Worm (Caenorhabditis elegans): ENCODE data around the gene lys-10.

The lys-10 gene

ce11 chrIV:8300468-8300867, 32.2 kb upstream of the lys-10 start, which contains the start of gene F35H10.5:
F35H10.5 (plus strand) TSS chrIV:8300768.
- no peak for TF ChIP-seq ztf-4 (tag; optimal IDR thresholded peaks at IDR 0.05)
- no peak for TF ChIP-seq nhr-12 (tag; optimal IDR thresholded peaks at IDR 0.05)
- TF ChIP-seq elt-1 (tag; optimal IDR thresholded peaks at IDR 0.05) = no peak
- no peak for TF ChIP-seq F13H6.1 (tag; optimal IDR thresholded peaks at IDR 0.05)
- TF ChIP-seq blmp-1 (tag; optimal IDR thresholded peaks at IDR 0.05; ENCODE audit: insufficient read depth) = no peak
- TF ChIP-seq zag-1 (tag; optimal IDR thresholded peaks at IDR 0.05) = no peak
- TF ChIP-seq C34F6.9 (tag; optimal IDR thresholded peaks at IDR 0.05) = no peak
- no peak for TF ChIP-seq unc-62 (GFP tag; optimal IDR thresholded peaks at IDR 0.05)
- no peak for TF ChIP-seq sma-3 (GFP tag; optimal IDR thresholded peaks at IDR 0.05)
- TF ChIP-seq nhr-6 (tag; optimal IDR thresholded peaks at IDR 0.05) = no peak

DNA sequence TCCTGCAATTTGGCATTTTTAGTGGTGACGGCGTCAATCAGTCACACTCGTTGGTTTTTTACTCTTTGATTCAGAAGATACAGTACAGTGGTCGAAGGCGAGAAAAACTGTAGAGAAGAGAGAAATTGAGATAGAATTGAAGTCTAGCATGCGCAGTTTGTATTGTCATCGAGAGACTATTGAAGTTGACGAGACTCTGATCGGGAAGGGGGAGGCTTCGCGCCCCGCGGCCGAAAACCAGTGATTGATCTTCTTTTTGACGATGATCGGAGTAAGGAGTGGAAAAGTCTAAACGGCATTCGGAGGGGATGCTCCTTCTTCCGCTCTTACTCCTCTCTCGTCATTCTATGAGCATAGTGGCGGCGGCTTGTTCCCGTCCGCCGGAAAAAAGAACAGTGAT, 30.7 kb upstream of the lys-10 start:
- TF ChIP-seq peb-1 (tag; optimal IDR thresholded peaks at IDR 0.05) (peak; percentile 23), sem-4 (tag; optimal IDR thresholded peaks at IDR 0.05) (peak; percentile 27), ama-1 (optimal IDR thresholded peaks at IDR 0.05) (no peak), mdl-1 (tag; optimal IDR thresholded peaks at IDR 0.05) (no peak), nhr-21 (tag; optimal IDR thresholded peaks at IDR 0.05) (peak; percentile 59), C34F6.9 (tag; optimal IDR thresholded peaks at IDR 0.05) (no peak), nhr-25 (tag; optimal IDR thresholded peaks at IDR 0.05) (peak; percentile 48), sma-3 (GFP tag; optimal IDR thresholded peaks at IDR 0.05) (peak; percentile 45), ztf-1 (GFP tag; conservative IDR thresholded peaks at IDR 0.05) (no peak), gmeb-1 (tag; optimal IDR thresholded peaks at IDR 0.05) (no peak), fos-1 (tag; optimal IDR thresholded peaks at IDR 0.05) (peak; percentile 46), nhr-129 (tag; optimal IDR thresholded peaks at IDR 0.05) (peak; percentile 17), crh-2 (tag; optimal IDR thresholded peaks at IDR 0.05) (peak; percentile 20)

ce11 chrIV:8302648-8303161, 29.9 kb upstream of the lys-10 start:
- TF ChIP-seq blmp-1 (tag; optimal IDR thresholded peaks at IDR 0.05; ENCODE audit: insufficient read depth) = peak; percentile 62
- no peak for TF ChIP-seq sem-4 (tag; optimal IDR thresholded peaks at IDR 0.05)
- peak; percentile 56 for TF ChIP-seq nhr-25 (tag; optimal IDR thresholded peaks at IDR 0.05)

ce11 chrIV:8303668-8304067, 29.0 kb upstream of the lys-10 start, which contains the start of gene vha-5:
vha-5 (plus strand) TSS chrIV:8303968.
- no peak for TF ChIP-seq lin-39 (tag; optimal IDR thresholded peaks at IDR 0.05)
- no peak for TF ChIP-seq dmd-4 (tag; optimal IDR thresholded peaks at IDR 0.05)
- no peak for TF ChIP-seq F13H6.1 (tag; optimal IDR thresholded peaks at IDR 0.05)
- TF ChIP-seq peb-1 (tag; optimal IDR thresholded peaks at IDR 0.05) = no peak
- no peak for TF ChIP-seq nhr-12 (tag; optimal IDR thresholded peaks at IDR 0.05)
- TF ChIP-seq C34F6.9 (tag; optimal IDR thresholded peaks at IDR 0.05) = no peak
- TF ChIP-seq crh-2 (tag; optimal IDR thresholded peaks at IDR 0.05) = no peak
- TF ChIP-seq nhr-11 (tag; optimal IDR thresholded peaks at IDR 0.05) = no peak
- TF ChIP-seq ztf-11 (tag; optimal IDR thresholded peaks at IDR 0.05) = no peak
- TF ChIP-seq unc-55 (GFP tag; optimal IDR thresholded peaks at IDR 0.05) = no peak
- TF ChIP-seq alr-1 (tag; optimal IDR thresholded peaks at IDR 0.05) = no peak
- TF ChIP-seq elt-1 (tag; optimal IDR thresholded peaks at IDR 0.05) = no peak

DNA sequence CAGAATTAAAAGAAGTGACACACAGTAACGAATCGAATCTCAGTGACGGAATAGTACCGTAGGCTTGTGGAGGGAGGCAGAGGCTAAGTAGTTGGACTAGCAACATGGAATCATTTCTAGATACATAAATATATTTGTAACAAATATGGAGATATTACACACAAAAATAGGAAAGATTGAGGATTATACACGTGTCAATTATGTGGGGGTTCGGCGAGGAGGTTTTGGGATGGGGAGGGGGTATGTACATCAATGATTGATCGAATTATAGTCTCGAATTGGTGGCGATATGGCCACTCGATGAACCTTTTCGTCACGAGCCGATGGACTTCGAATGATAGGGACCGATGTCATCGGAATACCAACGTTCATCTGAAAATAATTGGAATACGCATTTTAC, 25.2 kb upstream of the lys-10 start:
- TF ChIP-seq ceh-82 (tag; optimal IDR thresholded peaks at IDR 0.05) (no peak), nhr-25 (tag; optimal IDR thresholded peaks at IDR 0.05) (peak; percentile 27)

DNA sequence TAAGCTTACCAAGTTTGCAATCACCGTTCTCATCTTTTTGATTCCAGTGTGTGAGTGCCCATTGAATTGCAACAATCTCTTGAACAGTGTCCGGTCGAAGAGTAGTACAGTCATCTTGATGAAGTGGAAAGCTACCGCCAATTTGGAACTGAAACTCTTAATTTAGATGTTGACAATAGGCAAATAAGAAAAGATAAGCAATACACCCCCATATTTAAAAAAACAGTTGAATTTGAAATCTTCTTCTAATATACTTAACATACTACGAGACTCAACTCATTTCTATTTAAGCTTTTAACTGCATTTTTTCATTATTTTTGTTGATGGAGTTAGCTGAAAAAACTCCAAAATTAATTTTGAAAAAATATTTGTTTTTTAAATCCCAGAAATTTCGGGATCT, 20.5 kb upstream of the lys-10 start:
- no peak for TF ChIP-seq nhr-23 (tag; optimal IDR thresholded peaks at IDR 0.05)
- TF ChIP-seq nhr-25 (tag; optimal IDR thresholded peaks at IDR 0.05) = no peak
- no peak for TF ChIP-seq ceh-16 (tag; optimal IDR thresholded peaks at IDR 0.05)
- no peak for TF ChIP-seq ZK546.5 (tag; optimal IDR thresholded peaks at IDR 0.05)
- TF ChIP-seq Y55F3AM.14 (GFP tag; optimal IDR thresholded peaks at IDR 0.05) = no peak
- TF ChIP-seq mdl-1 (tag; optimal IDR thresholded peaks at IDR 0.05) = no peak
- TF ChIP-seq ceh-82 (tag; optimal IDR thresholded peaks at IDR 0.05) = no peak
- no peak for TF ChIP-seq crh-2 (tag; optimal IDR thresholded peaks at IDR 0.05)
- no peak for TF ChIP-seq nhr-10 (tag; optimal IDR thresholded peaks at IDR 0.05)
- TF ChIP-seq dmd-4 (tag; optimal IDR thresholded peaks at IDR 0.05) = no peak
- TF ChIP-seq nhr-12 (tag; optimal IDR thresholded peaks at IDR 0.05) = no peak
- TF ChIP-seq F13H6.1 (tag; optimal IDR thresholded peaks at IDR 0.05) = no peak
- no peak for TF ChIP-seq blmp-1 (tag; optimal IDR thresholded peaks at IDR 0.05; ENCODE audit: insufficient read depth)
- TF ChIP-seq nhr-77 (tag; optimal IDR thresholded peaks at IDR 0.05) = no peak
- TF ChIP-seq ama-1 (optimal IDR thresholded peaks at IDR 0.05) = no peak
- TF ChIP-seq ztf-4 (tag; optimal IDR thresholded peaks at IDR 0.05) = no peak
- no peak for TF ChIP-seq peb-1 (tag; optimal IDR thresholded peaks at IDR 0.05)
- no peak for TF ChIP-seq ztf-1 (GFP tag; conservative IDR thresholded peaks at IDR 0.05)
- no peak for TF ChIP-seq elt-3 (tag; optimal IDR thresholded peaks at IDR 0.05)

All from whole organism, L2 larva.